Worm (Caenorhabditis elegans) whole organism, L1 larva: ENCODE measurements around the gene ZK721.3.

ENCODE experiments used
- C04F5.9 ChIP-seq: sonication (generic microtip); optimal IDR thresholded peaks from 2 replicates; lab custom pipeline; 2016; ENCODE audit warnings: missing genetic modification characterization, missing compliant biosample characterization
- C34B4.2 ChIP-seq: sonication (generic microtip); optimal IDR thresholded peaks from 2 replicates; lab custom pipeline; 2017; ENCODE audit warnings: mild to moderate bottlenecking, missing genetic modification characterization, missing compliant biosample characterization
- Y116A8C.19 ChIP-seq: sonication (generic microtip); optimal IDR thresholded peaks from 2 replicates; lab custom pipeline; 2016; ENCODE audit warnings: missing compliant biosample characterization, missing genetic modification characterization, borderline replicate concordance
- alr-1 ChIP-seq: fragments of 200-800 bp; sonication (Bioruptor generic); optimal IDR thresholded peaks from 2 replicates; lab custom pipeline; 2018; ENCODE audit warnings: borderline replicate concordance, mild to moderate bottlenecking, missing genetic modification characterization, missing compliant biosample characterization
- ama-1 ChIP-seq: fragments of 150-350 bp; optimal IDR thresholded peaks from 2 replicates; lab custom pipeline; 2014
- ceh-8 ChIP-seq: fragments of 200-800 bp; sonication (Bioruptor generic); optimal IDR thresholded peaks from 2 replicates; lab custom pipeline; 2018; ENCODE audit warnings: mild to moderate bottlenecking, missing genetic modification characterization, moderate library complexity, missing compliant biosample characterization
- ceh-82 ChIP-seq, 3 experiments: fragments of 150-350 bp in 1 of 3; sonication (generic microtip) in 2 of 3; optimal IDR thresholded peaks; 2 replicates each; lab custom pipeline; 2014 to 2017; ENCODE audit warnings: missing biosample characterization in 3 of 3, missing genetic modification characterization in 3 of 3
- ces-1 ChIP-seq: fragments of 150-350 bp; optimal IDR thresholded peaks from 2 replicates; lab custom pipeline; 2014; ENCODE audit warnings: missing biosample characterization, missing genetic modification reagents, missing genetic modification characterization
- dpl-1 ChIP-seq, 3 experiments: fragments of 150-350 bp in 2 of 3; sonication (generic microtip) in 1 of 3; optimal IDR thresholded peaks; 2 replicates each; lab custom pipeline; 2014 to 2017; ENCODE audit warnings: missing biosample characterization in 3 of 3, missing genetic modification characterization in 3 of 3, missing genetic modification reagents in 3 of 3
- efl-1 ChIP-seq, 4 experiments: fragments of 150-350 bp; optimal IDR thresholded peaks in 3 of 4; peaks in 1 of 4; 1 replicate in 1 of 4; 2 replicates in 3 of 4; lab custom pipeline; 2014; ENCODE audit warnings: missing biosample characterization in 2 of 4, missing genetic modification characterization in 2 of 4, missing genetic modification reagents in 2 of 4
- efl-3 ChIP-seq: fragments of 200-800 bp; sonication (Bioruptor generic); optimal IDR thresholded peaks from 2 replicates; lab custom pipeline; 2018; ENCODE audit warnings: mild to moderate bottlenecking, missing genetic modification characterization, missing compliant biosample characterization
- egl-27 ChIP-seq, 2 experiments: fragments of 150-350 bp in 1 of 2; sonication (generic microtip); optimal IDR thresholded peaks; 3 replicates each; lab custom pipeline; 2017 to 2018; ENCODE audit warnings: missing biosample characterization in 2 of 2, missing genetic modification characterization in 2 of 2, missing genetic modification reagents in 2 of 2
- elt-2 ChIP-seq: sonication (generic microtip); optimal IDR thresholded peaks from 2 replicates; lab custom pipeline; 2016; ENCODE audit warnings: missing genetic modification characterization, mild to moderate bottlenecking, inconsistent platforms, missing compliant biosample characterization, missing genetic modification reagents
- elt-3 ChIP-seq, 6 experiments: fragments of 150-350 bp in 1 of 6; sonication (generic microtip); optimal IDR thresholded peaks; 2 replicates each; lab custom pipeline; 2017 to 2018; ENCODE audit warnings: missing biosample characterization in 6 of 6, missing genetic modification characterization in 6 of 6, inconsistent platforms in 1 of 6
- fkh-10 ChIP-seq: sonication (generic microtip); optimal IDR thresholded peaks from 2 replicates; lab custom pipeline; 2017; ENCODE audit warnings: missing biosample characterization, missing genetic modification reagents, missing genetic modification characterization
- fkh-8 ChIP-seq: sonication (generic microtip); optimal IDR thresholded peaks from 2 replicates; lab custom pipeline; 2016; ENCODE audit warnings: mild to moderate bottlenecking, missing genetic modification characterization, missing compliant biosample characterization
- hlh-4 ChIP-seq: sonication (generic microtip); optimal IDR thresholded peaks from 2 replicates; lab custom pipeline; 2016; ENCODE audit warnings: mild to moderate bottlenecking, missing genetic modification characterization, missing compliant biosample characterization
- irx-1 ChIP-seq: sonication (generic microtip); optimal IDR thresholded peaks from 2 replicates; lab custom pipeline; 2016; ENCODE audit warnings: missing genetic modification characterization, missing compliant biosample characterization
- isw-1 ChIP-seq: fragments of 200-800 bp; sonication (Bioruptor generic); IDR thresholded peaks from 2 replicates; pipeline ENCODE4 v1.3.6; 2022; ENCODE audit warnings: missing genetic modification characterization, missing compliant biosample characterization
- jun-1 ChIP-seq: fragments of 150-350 bp; optimal IDR thresholded peaks from 2 replicates; lab custom pipeline; 2014; ENCODE audit warnings: missing biosample characterization, missing genetic modification reagents, missing genetic modification characterization
- lin-13 ChIP-seq: fragments of 150-350 bp; optimal IDR thresholded peaks from 2 replicates; lab custom pipeline; 2014; ENCODE audit warnings: missing biosample characterization, missing genetic modification reagents, missing genetic modification characterization
- lin-15B ChIP-seq: fragments of 150-350 bp; sonication (generic microtip); optimal IDR thresholded peaks from 3 replicates; lab custom pipeline; 2014; ENCODE audit warnings: missing biosample characterization, missing genetic modification characterization
- lin-35 ChIP-seq, 2 experiments: fragments of 150-350 bp; optimal IDR thresholded peaks; 2 replicates each; lab custom pipeline; 2014; ENCODE audit warnings: missing biosample characterization in 2 of 2, missing genetic modification characterization in 2 of 2, missing genetic modification reagents in 2 of 2
- lin-39 ChIP-seq: fragments of 150-350 bp; optimal IDR thresholded peaks from 2 replicates; lab custom pipeline; 2014; ENCODE audit warnings: missing biosample characterization, missing genetic modification reagents, missing genetic modification characterization
- lir-3 ChIP-seq: sonication (generic microtip); optimal IDR thresholded peaks from 2 replicates; lab custom pipeline; 2016; ENCODE audit warnings: mild to moderate bottlenecking, missing genetic modification characterization, moderate library complexity, missing compliant biosample characterization; ENCODE audit not compliant: poor library complexity
- mdl-1 ChIP-seq, 2 experiments: fragments of 150-350 bp; optimal IDR thresholded peaks; 2 replicates each; lab custom pipeline; 2014 to 2017; ENCODE audit warnings: missing biosample characterization in 2 of 2, missing genetic modification characterization in 2 of 2, inconsistent platforms in 1 of 2
- mef-2 ChIP-seq: fragments of 150-350 bp; optimal IDR thresholded peaks from 2 replicates; lab custom pipeline; 2014; ENCODE audit warnings: missing biosample characterization, missing genetic modification characterization
- nhr-20 ChIP-seq: sonication (generic microtip); optimal IDR thresholded peaks from 2 replicates; lab custom pipeline; 2016; ENCODE audit warnings: mild to moderate bottlenecking, missing genetic modification characterization, missing compliant biosample characterization
- nhr-237 ChIP-seq: fragments of 150-350 bp; optimal IDR thresholded peaks from 2 replicates; lab custom pipeline; 2014; ENCODE audit warnings: missing biosample characterization, missing genetic modification characterization
- nhr-28 ChIP-seq: fragments of 150-350 bp; optimal IDR thresholded peaks from 2 replicates; lab custom pipeline; 2014; ENCODE audit warnings: missing biosample characterization, missing genetic modification characterization
- nhr-71 ChIP-seq: sonication (generic microtip); optimal IDR thresholded peaks from 2 replicates; lab custom pipeline; 2016; ENCODE audit warnings: mild to moderate bottlenecking, missing genetic modification characterization, moderate library complexity, missing compliant biosample characterization
- nhr-84 ChIP-seq: sonication (generic microtip); optimal IDR thresholded peaks from 2 replicates; lab custom pipeline; 2017; ENCODE audit warnings: missing biosample characterization, missing genetic modification characterization
- nhr-85 ChIP-seq: sonication (generic microtip); peaks from one replicate; lab custom pipeline; 2016; ENCODE audit warnings: missing genetic modification characterization, inconsistent platforms, missing compliant biosample characterization
- pax-3 ChIP-seq: fragments of 200-800 bp; sonication (Bioruptor generic); optimal IDR thresholded peaks from 2 replicates; lab custom pipeline; 2018; ENCODE audit warnings: mild to moderate bottlenecking, missing genetic modification characterization, moderate library complexity, missing compliant biosample characterization
- pqm-1 ChIP-seq: sonication (generic microtip); optimal IDR thresholded peaks from 3 replicates; lab custom pipeline; 2017; ENCODE audit warnings: missing biosample characterization, missing genetic modification characterization
- sptf-1 ChIP-seq: fragments of 150-350 bp; optimal IDR thresholded peaks from 2 replicates; lab custom pipeline; 2014; ENCODE audit warnings: missing biosample characterization, missing genetic modification characterization
- sup-37 ChIP-seq: fragments of 200-800 bp; sonication (Bioruptor generic); optimal IDR thresholded peaks from 2 replicates; lab custom pipeline; 2018; ENCODE audit warnings: mild to moderate bottlenecking, missing genetic modification characterization, missing compliant biosample characterization
- unc-62 ChIP-seq: fragments of 150-350 bp; optimal IDR thresholded peaks from 2 replicates; lab custom pipeline; 2014; ENCODE audit warnings: missing biosample characterization, missing genetic modification reagents, missing genetic modification characterization
- unc-98 ChIP-seq: fragments of 200-800 bp; sonication (Bioruptor generic); IDR thresholded peaks from 2 replicates; pipeline ENCODE4 v1.3.6; 2022; ENCODE audit warnings: missing genetic modification characterization, missing compliant biosample characterization
- vab-15 ChIP-seq: sonication (generic microtip); optimal IDR thresholded peaks from 2 replicates; lab custom pipeline; 2017; ENCODE audit warnings: missing genotype, mild to moderate bottlenecking, missing genetic modification characterization, missing compliant biosample characterization
- ztf-11 ChIP-seq, 2 experiments: sonication (generic microtip); optimal IDR thresholded peaks; 2 replicates each; lab custom pipeline; 2016 to 2017; ENCODE audit warnings: missing genetic modification characterization in 2 of 2, missing biosample characterization in 1 of 2, missing compliant biosample characterization in 1 of 2
- ztf-4 ChIP-seq: fragments of 150-350 bp; optimal IDR thresholded peaks from 2 replicates; lab custom pipeline; 2014; ENCODE audit warnings: missing biosample characterization, missing genetic modification characterization

ZK721.3 gene

DNA sequence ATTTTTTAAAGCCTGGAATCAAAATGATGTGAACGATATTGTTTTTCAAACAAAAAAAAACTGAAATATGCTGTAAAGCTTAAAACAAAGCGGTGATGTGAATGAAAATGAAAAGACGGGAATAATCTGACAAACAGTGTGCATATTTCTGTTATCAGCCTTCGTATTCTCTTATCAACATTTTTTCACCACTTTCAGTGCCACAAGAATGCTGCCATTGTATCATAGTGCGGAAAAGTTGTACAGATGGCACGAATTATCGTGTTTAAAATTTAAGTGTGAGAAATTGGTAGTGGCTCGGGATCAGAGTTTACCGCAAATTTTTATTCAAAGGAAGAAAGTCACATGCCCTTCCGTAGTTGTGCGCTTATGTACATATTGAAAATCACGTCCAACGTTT, 40.1 kb downstream of the ZK721.3 start, which contains the start of gene ifd-1 (continued):
- TF ChIP-seq unc-62 (GFP tag; lab: Kevin White, UChicago): no peak
- no peak for TF ChIP-seq sptf-1 (tag; lab: Kevin White, UChicago)
- TF ChIP-seq mdl-1 (tag; optimal IDR thresholded peaks at IDR 0.05; lab: Kevin White, UChicago): no peak
- TF ChIP-seq irx-1 (tag; lab: Kevin White, UChicago): no peak
- no peak for TF ChIP-seq nhr-20 (tag; lab: Kevin White, UChicago)
- TF ChIP-seq C34B4.2: no peak
- TF ChIP-seq nhr-237 (tag; lab: Kevin White, UChicago): no peak
- TF ChIP-seq egl-27 (tag; optimal IDR thresholded peaks at IDR 0.05; lab: Kevin White, UChicago): no peak
- no peak for TF ChIP-seq nhr-28

DNA sequence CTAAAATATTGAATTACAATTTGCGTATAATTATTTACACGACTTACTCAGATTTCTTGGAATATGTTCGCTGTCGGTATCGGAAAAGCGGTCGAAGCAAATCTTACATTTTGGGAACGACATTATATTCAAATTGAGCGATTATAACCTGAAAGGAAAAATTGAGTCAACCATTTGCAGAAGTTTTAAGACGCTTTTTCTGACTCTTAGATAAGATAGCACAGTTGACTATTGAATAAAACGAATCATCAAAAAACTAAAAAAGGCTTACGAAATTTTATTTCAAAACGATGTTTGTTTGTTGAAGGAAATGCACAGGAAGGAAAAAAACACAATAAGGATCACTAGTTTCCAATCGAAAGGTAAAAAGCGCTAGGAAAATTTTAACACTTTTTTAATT, 44.0 kb downstream of the ZK721.3 start, which contains the start of gene rcs-1:
Gene rcs-1 (minus strand): TSS at position 176 of the 400 bp plus-strand sequence.
- TF ChIP-seq ama-1 (lab: Kevin White, UChicago) (no peak), lin-13 (GFP tag; lab: Kevin White, UChicago) (no peak), ceh-8 (GFP tag; lab: Kevin White, UChicago) (no peak), jun-1 (tag; lab: Kevin White, UChicago) (no peak), nhr-84 (tag; lab: Kevin White, UChicago) (no peak), lin-15B (tag; lab: Kevin White, UChicago) (no peak)

DNA sequence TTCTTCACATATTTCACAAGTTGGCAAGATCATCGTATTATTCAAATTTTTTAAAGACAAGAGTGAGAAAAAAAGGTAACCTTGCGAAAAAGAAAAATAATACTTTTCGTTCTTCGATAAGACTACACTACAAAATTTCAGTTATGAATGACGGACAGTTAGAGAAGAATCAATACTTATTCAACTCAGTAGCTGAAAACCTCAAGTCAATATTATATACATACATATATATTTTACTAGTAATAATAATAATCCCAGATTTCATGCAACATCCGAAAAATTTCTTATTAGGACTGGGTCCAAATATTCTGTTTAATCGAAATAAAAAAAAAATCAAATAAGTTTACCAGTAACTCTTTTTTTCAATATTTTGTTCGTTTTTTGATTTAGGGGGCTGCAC, 46.8 kb downstream of the ZK721.3 start, which contains the start of gene C28G1.6:
Gene C28G1.6 (minus strand): TSS at position 101 of the 400 bp plus-strand sequence.
- peak; percentile 14 for TF ChIP-seq elt-2 (tag; lab: Kevin White, UChicago)
- no peak for TF ChIP-seq elt-3 (tag; optimal IDR thresholded peaks at IDR 0.05; lab: Kevin White, UChicago)
- no peak for TF ChIP-seq unc-62 (GFP tag; lab: Kevin White, UChicago)

DNA sequence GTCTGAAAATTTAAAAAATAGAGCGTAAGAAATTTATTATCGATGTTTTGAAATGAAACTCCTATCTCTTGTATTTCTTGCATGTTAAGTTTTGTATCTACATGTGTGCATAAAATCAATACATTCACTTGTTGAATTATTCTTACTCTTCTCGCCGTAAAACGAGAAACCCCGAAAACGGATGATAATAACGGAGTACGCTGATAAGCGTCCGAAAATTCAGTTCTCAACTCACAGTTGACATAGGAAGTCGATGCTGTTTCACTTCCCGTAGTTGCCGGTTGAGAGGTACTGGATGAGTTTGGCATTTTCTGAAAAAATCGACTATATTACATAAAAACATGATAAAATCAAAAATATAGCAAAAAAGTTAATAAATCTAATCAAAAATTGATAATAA, 51.1 kb downstream of the ZK721.3 start, which contains the start of gene sec-15:
Gene sec-15 (minus strand): TSS at position 311 of the 400 bp plus-strand sequence.
- TF ChIP-seq mef-2 (no peak), lir-3 (tag; lab: Kevin White, UChicago) (no peak), ces-1 (GFP tag; lab: Kevin White, UChicago) (no peak), nhr-237 (tag; lab: Kevin White, UChicago) (no peak)

DNA sequence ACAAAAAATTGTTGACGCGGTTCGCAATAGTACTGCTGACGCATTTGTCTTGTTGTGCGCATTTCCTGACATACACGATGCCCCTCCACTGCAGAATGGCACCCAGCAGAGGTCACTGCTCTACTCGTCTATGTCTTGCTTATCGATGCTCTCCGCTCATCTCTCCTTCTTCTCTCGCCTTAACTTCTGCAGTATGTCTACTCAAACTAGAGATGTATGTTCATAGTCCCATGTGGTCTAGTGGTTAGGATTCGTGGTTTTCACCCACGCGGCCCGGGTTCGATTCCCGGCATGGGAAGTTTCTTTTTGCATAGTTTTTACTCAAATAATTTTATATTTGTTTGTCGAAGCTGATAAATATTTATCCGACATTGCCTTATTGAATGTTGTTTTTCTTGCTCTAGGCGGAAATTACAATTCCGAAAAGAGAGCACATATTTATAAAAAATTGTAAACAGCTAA, 51.6 kb downstream of the ZK721.3 start, which contains the start of gene C28G1.2:
Gene C28G1.2 (plus strand): TSS at position 130 of the 462 bp plus-strand sequence.
- TF ChIP-seq vab-15 (peak; percentile 7), pqm-1 (tag; lab: Kevin White, UChicago) (no peak), dpl-1 (GFP tag; optimal IDR thresholded peaks at IDR 0.05; lab: Kevin White, UChicago) (peak; percentile 63 to 74 (median 73)), hlh-4 (tag; lab: Kevin White, UChicago) (peak; percentile 47), efl-1 (optimal IDR thresholded peaks at IDR 0.05; lab: Kevin White, UChicago) (peak; percentile 74 to 78), efl-1 (GFP tag; optimal IDR thresholded peaks at IDR 0.05 in 1 of 2; lab: Kevin White, UChicago) (peak; percentile 49 to 96), nhr-28 (no peak), fkh-10 (GFP tag; lab: Kevin White, UChicago) (peak; percentile 92), irx-1 (tag; lab: Kevin White, UChicago) (peak; percentile 93), C04F5.9 (peak; percentile 69), ztf-11 (tag; optimal IDR thresholded peaks at IDR 0.05; lab: Kevin White, UChicago) (peak in 1 of 2 experiments; percentile 76), alr-1 (tag; lab: Kevin White, UChicago) (no peak), fkh-8 (tag; lab: Kevin White, UChicago) (peak; percentile 93), unc-62 (GFP tag; lab: Kevin White, UChicago) (no peak), nhr-85 (tag; lab: Kevin White, UChicago) (peak; percentile 96), lin-39 (peak; percentile 80), efl-3 (peak; percentile 80), unc-98 (GFP tag; lab: Robert Waterston, UW) (peak; percentile 65; the same call in 1 of the 2 replicates), nhr-20 (tag; lab: Kevin White, UChicago) (peak; percentile 95), Y116A8C.19 (tag; lab: Kevin White, UChicago) (no peak), mdl-1 (tag; optimal IDR thresholded peaks at IDR 0.05; lab: Kevin White, UChicago) (peak; percentile 18 to 92), pax-3 (tag; lab: Kevin White, UChicago) (peak; percentile 78), ztf-4 (tag; lab: Kevin White, UChicago) (peak; percentile 87), sup-37 (peak; percentile 82), isw-1 (GFP tag; lab: Robert Waterston, UW) (peak; percentile 83), lin-35 (GFP tag; optimal IDR thresholded peaks at IDR 0.05; lab: Kevin White, UChicago) (peak; percentile 80 to 84), ces-1 (GFP tag; lab: Kevin White, UChicago) (no peak), ceh-82 (tag; optimal IDR thresholded peaks at IDR 0.05; lab: Kevin White, UChicago) (peak; percentile 76 to 90 (median 82)), nhr-71 (tag; lab: Kevin White, UChicago) (peak; percentile 96)
